Worm (Caenorhabditis elegans) whole organism, L2 larva: ENCODE data around the gene gst-39.

ENCODE experiments used
- aly-2 ChIP-seq: fragments of 150-350 bp; optimal IDR thresholded peaks from 2 replicates; lab custom pipeline; 2014; ENCODE audit warnings: missing biosample characterization, missing genetic modification characterization
- blmp-1 ChIP-seq: sonication (generic microtip); optimal IDR thresholded peaks from 2 replicates; lab custom pipeline; 2017; ENCODE audit warnings: missing genetic modification characterization, mild to moderate bottlenecking, missing compliant biosample characterization, antibody characterized with exemption, moderate library complexity; ENCODE audit not compliant: insufficient read depth
- crh-2 ChIP-seq: sonication (generic microtip); optimal IDR thresholded peaks from 2 replicates; lab custom pipeline; 2017; ENCODE audit warnings: missing biosample characterization, missing genetic modification characterization
- lin-11 ChIP-seq: fragments of 150-350 bp; sonication (generic microtip); optimal IDR thresholded peaks from 2 replicates; lab custom pipeline; 2014; ENCODE audit warnings: missing biosample characterization, missing genetic modification characterization, inconsistent platforms, mixed read lengths
- lsy-2 ChIP-seq, 2 experiments: fragments of 150-350 bp in 1 of 2; sonication (generic microtip) in 1 of 2; optimal IDR thresholded peaks; 2 replicates each; lab custom pipeline; 2014 to 2017; ENCODE audit warnings: missing biosample characterization in 2 of 2, missing genetic modification characterization in 2 of 2
- nhr-6 ChIP-seq: fragments of 150-350 bp; optimal IDR thresholded peaks from 2 replicates; lab custom pipeline; 2014; ENCODE audit warnings: missing biosample characterization, missing genetic modification characterization
- nhr-77 ChIP-seq: fragments of 150-350 bp; optimal IDR thresholded peaks from 2 replicates; lab custom pipeline; 2014; ENCODE audit warnings: missing biosample characterization, missing genetic modification characterization
- skn-1 ChIP-seq: sonication (generic microtip); optimal IDR thresholded peaks from 2 replicates; lab custom pipeline; 2017; ENCODE audit warnings: missing biosample characterization, missing genetic modification characterization
- unc-62 ChIP-seq: fragments of 150-350 bp; optimal IDR thresholded peaks from 2 replicates; lab custom pipeline; 2014; ENCODE audit warnings: missing biosample characterization, missing genetic modification reagents, missing genetic modification characterization
- ztf-4 ChIP-seq: fragments of 150-350 bp; optimal IDR thresholded peaks from 2 replicates; lab custom pipeline; 2014; ENCODE audit warnings: missing biosample characterization, missing genetic modification characterization

DNA sequence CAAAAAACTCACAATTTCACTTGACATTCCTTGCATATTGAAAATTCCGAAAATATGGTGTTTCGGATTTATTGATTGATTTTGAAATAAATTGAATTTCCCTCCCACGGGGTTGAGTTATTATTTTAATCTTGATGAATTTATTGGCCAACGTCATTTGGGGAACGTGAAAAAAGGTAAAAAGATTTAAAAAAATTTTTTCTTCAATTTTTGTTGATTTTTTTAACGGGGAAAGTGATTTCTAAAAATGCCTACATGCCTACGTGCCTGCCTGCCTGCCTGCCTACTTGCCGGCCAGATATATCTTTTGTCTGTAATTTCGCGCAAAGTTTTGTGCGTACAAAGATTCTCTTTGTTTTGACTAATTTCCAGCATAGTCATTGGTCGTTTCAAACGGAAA lies 37.4 kb downstream of the gst-39 start, which contains the start of gene Y53F4B.24:
- TF ChIP-seq unc-62 (GFP tag; lab: Kevin White, UChicago) (no peak), nhr-6 (tag; lab: Kevin White, UChicago) (no peak), lin-11 (tag; lab: Kevin White, UChicago) (no peak), lsy-2 (tag; optimal IDR thresholded peaks at IDR 0.05; lab: Kevin White, UChicago) (no peak), ztf-4 (no peak), crh-2 (tag; lab: Kevin White, UChicago) (no peak), blmp-1 (tag; lab: Kevin White, UChicago) (no peak), aly-2 (tag; lab: Kevin White, UChicago) (no peak), skn-1 (tag; lab: Kevin White, UChicago) (no peak), nhr-77 (no peak)
